Worm (Caenorhabditis elegans) whole organism, midembryonic: ENCODE measurements around the gene C49H3.3.

Source experiments
- T22C8.4 ChIP-seq: fragments of 200-800 bp; sonication (Bioruptor generic); IDR thresholded peaks from 2 replicates; pipeline ENCODE4 v1.3.6; 2022; ENCODE audit warnings: missing genetic modification characterization, missing compliant biosample characterization
- cog-1 ChIP-seq: sonication (generic microtip); optimal IDR thresholded peaks from 2 replicates; lab custom pipeline; 2016; ENCODE audit warnings: missing genetic modification characterization, missing compliant biosample characterization
- flt-1 ChIP-seq: fragments of 200-800 bp; sonication (Bioruptor generic); IDR thresholded peaks from 2 replicates; pipeline ENCODE4 v1.3.6; 2022; ENCODE audit warnings: missing genetic modification characterization, missing compliant biosample characterization
- klf-2 ChIP-seq: fragments of 200-800 bp; sonication (Bioruptor generic); conservative IDR thresholded peaks from 2 replicates; pipeline ENCODE4 v1.3.6; 2022; ENCODE audit warnings: missing genetic modification reagents, missing genetic modification characterization, missing compliant biosample characterization
- med-1 ChIP-seq: sonication (generic microtip); optimal IDR thresholded peaks from 2 replicates; lab custom pipeline; 2017; ENCODE audit warnings: missing genetic modification characterization, mild to moderate bottlenecking, missing compliant biosample characterization, antibody characterized with exemption, missing genetic modification reagents; ENCODE audit not compliant: insufficient read depth
- ref-1 ChIP-seq: fragments of 200-800 bp; sonication (Bioruptor generic); conservative IDR thresholded peaks from 2 replicates; pipeline ENCODE4 v1.3.6; 2022; ENCODE audit warnings: missing genetic modification reagents, missing genetic modification characterization, missing compliant biosample characterization
- tab-1 ChIP-seq: fragments of 200-800 bp; sonication (Bioruptor generic); IDR thresholded peaks from 2 replicates; pipeline ENCODE4 v1.3.6; 2022; ENCODE audit warnings: missing genetic modification characterization, missing compliant biosample characterization
- ztf-23 ChIP-seq: fragments of 200-800 bp; sonication (Bioruptor generic); IDR thresholded peaks from 2 replicates; pipeline ENCODE4 v1.3.6; 2022; ENCODE audit warnings: missing genetic modification reagents, missing genetic modification characterization, missing compliant biosample characterization
- ztf-29 ChIP-seq: fragments of 200-800 bp; sonication (Bioruptor generic); IDR thresholded peaks from 2 replicates; pipeline ENCODE4 v1.3.6; 2022; ENCODE audit warnings: missing genetic modification reagents, missing genetic modification characterization, missing compliant biosample characterization

C49H3.3 gene

ce11 chrIV:7923982-7924480, at the start of gene C49H3.3, which contains the start of gene xpo-3:
Gene C49H3.3, plus strand, starts transcription at chrIV:7924350.
Gene xpo-3, minus strand, starts transcription at chrIV:7924032.
- TF ChIP-seq ztf-29 (GFP tag; lab: Robert Waterston, UW) (no peak), T22C8.4 (GFP tag; lab: Robert Waterston, UW) (no peak), ref-1 (no peak), klf-2 (GFP tag; lab: Robert Waterston, UW) (no peak), med-1 (GFP tag; lab: Kevin White, UChicago) (no peak), cog-1 (no peak), tab-1 (GFP tag; lab: Robert Waterston, UW) (no peak), flt-1 (GFP tag; lab: Robert Waterston, UW) (no peak), ztf-23 (GFP tag; lab: Robert Waterston, UW) (no peak)

- no peak for TF ChIP-seq tab-1 (GFP tag; lab: Robert Waterston, UW)
- no peak for TF ChIP-seq cog-1
- no peak for TF ChIP-seq klf-2 (GFP tag; lab: Robert Waterston, UW)
- TF ChIP-seq T22C8.4 (GFP tag; lab: Robert Waterston, UW) = no peak
- TF ChIP-seq med-1 (GFP tag; lab: Kevin White, UChicago) = no peak
- no peak for TF ChIP-seq ztf-23 (GFP tag; lab: Robert Waterston, UW)
- no peak for TF ChIP-seq ztf-29 (GFP tag; lab: Robert Waterston, UW)
- TF ChIP-seq flt-1 (GFP tag; lab: Robert Waterston, UW) = no peak
- no peak for TF ChIP-seq ref-1
Measured at ce11 chrIV:7877255-7877654, 46.9 kb upstream of the C49H3.3 start.

ce11 chrIV:7877781-7878180, 46.4 kb upstream of the C49H3.3 start, which contains the start of gene kin-26:
Gene kin-26, minus strand, starts transcription at chrIV:7877881.
- TF ChIP-seq med-1 (GFP tag; lab: Kevin White, UChicago) (no peak), ref-1 (no peak), ztf-23 (GFP tag; lab: Robert Waterston, UW) (no peak), tab-1 (GFP tag; lab: Robert Waterston, UW) (no peak)

ce11 chrIV:7879017-7879416, 45.1 kb upstream of the C49H3.3 start, which contains the start of gene srt-73:
Gene srt-73, plus strand, starts transcription at chrIV:7879317.
- TF ChIP-seq ref-1 (no peak), cog-1 (no peak), tab-1 (GFP tag; lab: Robert Waterston, UW) (no peak), ztf-23 (GFP tag; lab: Robert Waterston, UW) (no peak), T22C8.4 (GFP tag; lab: Robert Waterston, UW) (no peak), klf-2 (GFP tag; lab: Robert Waterston, UW) (no peak), flt-1 (GFP tag; lab: Robert Waterston, UW) (no peak), med-1 (GFP tag; lab: Kevin White, UChicago) (no peak), ztf-29 (GFP tag; lab: Robert Waterston, UW) (no peak)

ce11 chrIV:7881166-7881565, 43.0 kb upstream of the C49H3.3 start:
- no peak for TF ChIP-seq klf-2 (GFP tag; lab: Robert Waterston, UW)
- no peak for TF ChIP-seq tab-1 (GFP tag; lab: Robert Waterston, UW)
- no peak for TF ChIP-seq T22C8.4 (GFP tag; lab: Robert Waterston, UW)
- TF ChIP-seq ztf-23 (GFP tag; lab: Robert Waterston, UW) = no peak
- TF ChIP-seq ref-1 = no peak
- TF ChIP-seq flt-1 (GFP tag; lab: Robert Waterston, UW) = no peak
- TF ChIP-seq cog-1 = no peak
- TF ChIP-seq ztf-29 (GFP tag; lab: Robert Waterston, UW) = no peak
- TF ChIP-seq med-1 (GFP tag; lab: Kevin White, UChicago) = no peak

- TF ChIP-seq cog-1 = no peak
- TF ChIP-seq flt-1 (GFP tag; lab: Robert Waterston, UW) = no peak
- no peak for TF ChIP-seq tab-1 (GFP tag; lab: Robert Waterston, UW)
- no peak for TF ChIP-seq ztf-29 (GFP tag; lab: Robert Waterston, UW)
- TF ChIP-seq ref-1 = no peak
- no peak for TF ChIP-seq klf-2 (GFP tag; lab: Robert Waterston, UW)
- no peak for TF ChIP-seq med-1 (GFP tag; lab: Kevin White, UChicago)
- TF ChIP-seq T22C8.4 (GFP tag; lab: Robert Waterston, UW) = no peak
- TF ChIP-seq ztf-23 (GFP tag; lab: Robert Waterston, UW) = no peak
Measured at ce11 chrIV:7881726-7882125, 42.4 kb upstream of the C49H3.3 start, which contains the start of gene atic-1. Gene atic-1, plus strand, starts transcription at chrIV:7882026.

- no peak for TF ChIP-seq T22C8.4 (GFP tag; lab: Robert Waterston, UW)
- no peak for TF ChIP-seq med-1 (GFP tag; lab: Kevin White, UChicago)
- no peak for TF ChIP-seq cog-1
- TF ChIP-seq ztf-29 (GFP tag; lab: Robert Waterston, UW) = no peak
- no peak for TF ChIP-seq klf-2 (GFP tag; lab: Robert Waterston, UW)
- no peak for TF ChIP-seq flt-1 (GFP tag; lab: Robert Waterston, UW)
- no peak for TF ChIP-seq tab-1 (GFP tag; lab: Robert Waterston, UW)
- no peak for TF ChIP-seq ztf-23 (GFP tag; lab: Robert Waterston, UW)
- TF ChIP-seq ref-1 = no peak
Measured at ce11 chrIV:7897443-7897842, 26.7 kb upstream of the C49H3.3 start, which contains the start of gene ilys-4. Gene ilys-4, minus strand, starts transcription at chrIV:7897543.

ce11 chrIV:7897953-7898352, 26.2 kb upstream of the C49H3.3 start:
- TF ChIP-seq ztf-23 (GFP tag; lab: Robert Waterston, UW) (no peak), ref-1 (no peak), flt-1 (GFP tag; lab: Robert Waterston, UW) (no peak), med-1 (GFP tag; lab: Kevin White, UChicago) (no peak), ztf-29 (GFP tag; lab: Robert Waterston, UW) (no peak)

ce11 chrIV:7898489-7898888, 25.7 kb upstream of the C49H3.3 start:
- TF ChIP-seq ztf-29 (GFP tag; lab: Robert Waterston, UW) (no peak), cog-1 (no peak), ztf-23 (GFP tag; lab: Robert Waterston, UW) (no peak), med-1 (GFP tag; lab: Kevin White, UChicago) (no peak), klf-2 (GFP tag; lab: Robert Waterston, UW) (no peak), T22C8.4 (GFP tag; lab: Robert Waterston, UW) (no peak), tab-1 (GFP tag; lab: Robert Waterston, UW) (no peak)
